Worm (Caenorhabditis elegans) whole organism, L1 larva: ENCODE measurements around the gene mtg-1.

Source experiments
- C04F5.9 ChIP-seq: sonication (generic microtip); optimal IDR thresholded peaks from 2 replicates; lab custom pipeline; 2016; ENCODE audit warnings: missing genetic modification characterization, missing compliant biosample characterization
- C16A3.4 ChIP-seq: fragments of 150-350 bp; optimal IDR thresholded peaks from 2 replicates; lab custom pipeline; 2014; ENCODE audit warnings: missing biosample characterization, missing genetic modification characterization
- F16B12.6 ChIP-seq: fragments of 150-350 bp; optimal IDR thresholded peaks from 2 replicates; lab custom pipeline; 2014; ENCODE audit warnings: missing biosample characterization, missing genetic modification characterization
- Y116A8C.19 ChIP-seq: sonication (generic microtip); optimal IDR thresholded peaks from 2 replicates; lab custom pipeline; 2016; ENCODE audit warnings: missing compliant biosample characterization, missing genetic modification characterization, borderline replicate concordance
- aha-1 ChIP-seq: fragments of 150-350 bp; optimal IDR thresholded peaks from 2 replicates; lab custom pipeline; 2014; ENCODE audit warnings: missing biosample characterization, missing genetic modification characterization
- ceh-63 ChIP-seq: fragments of 200-800 bp; sonication (Bioruptor generic); optimal IDR thresholded peaks from 2 replicates; lab custom pipeline; 2018; ENCODE audit warnings: mild to moderate bottlenecking, missing genetic modification characterization, missing compliant biosample characterization
- ceh-8 ChIP-seq: fragments of 200-800 bp; sonication (Bioruptor generic); optimal IDR thresholded peaks from 2 replicates; lab custom pipeline; 2018; ENCODE audit warnings: mild to moderate bottlenecking, missing genetic modification characterization, moderate library complexity, missing compliant biosample characterization
- dsc-1 ChIP-seq: sonication (generic microtip); optimal IDR thresholded peaks from 2 replicates; lab custom pipeline; 2016; ENCODE audit warnings: mild to moderate bottlenecking, missing genetic modification characterization, missing compliant biosample characterization
- efl-1 ChIP-seq, 4 experiments: fragments of 150-350 bp; optimal IDR thresholded peaks in 3 of 4; peaks in 1 of 4; 1 replicate in 1 of 4; 2 replicates in 3 of 4; lab custom pipeline; 2014; ENCODE audit warnings: missing biosample characterization in 2 of 4, missing genetic modification characterization in 2 of 4, missing genetic modification reagents in 2 of 4
- elt-2 ChIP-seq: sonication (generic microtip); optimal IDR thresholded peaks from 2 replicates; lab custom pipeline; 2016; ENCODE audit warnings: missing genetic modification characterization, mild to moderate bottlenecking, inconsistent platforms, missing compliant biosample characterization, missing genetic modification reagents
- elt-3 ChIP-seq, 6 experiments: fragments of 150-350 bp in 1 of 6; sonication (generic microtip); optimal IDR thresholded peaks; 2 replicates each; lab custom pipeline; 2017 to 2018; ENCODE audit warnings: missing biosample characterization in 6 of 6, missing genetic modification characterization in 6 of 6, inconsistent platforms in 1 of 6
- fkh-10 ChIP-seq: sonication (generic microtip); optimal IDR thresholded peaks from 2 replicates; lab custom pipeline; 2017; ENCODE audit warnings: missing biosample characterization, missing genetic modification reagents, missing genetic modification characterization
- fkh-8 ChIP-seq: sonication (generic microtip); optimal IDR thresholded peaks from 2 replicates; lab custom pipeline; 2016; ENCODE audit warnings: mild to moderate bottlenecking, missing genetic modification characterization, missing compliant biosample characterization
- grh-1 ChIP-seq: fragments of 200-800 bp; sonication (Bioruptor generic); IDR thresholded peaks from 2 replicates; pipeline ENCODE4 v1.3.6; 2022; ENCODE audit warnings: missing genetic modification reagents, missing genetic modification characterization, missing compliant biosample characterization
- hlh-17 ChIP-seq: fragments of 200-800 bp; sonication (Bioruptor generic); optimal IDR thresholded peaks from 2 replicates; lab custom pipeline; 2018; ENCODE audit warnings: missing genetic modification characterization, mild to moderate bottlenecking, missing compliant biosample characterization, moderate library complexity, borderline replicate concordance
- irx-1 ChIP-seq: sonication (generic microtip); optimal IDR thresholded peaks from 2 replicates; lab custom pipeline; 2016; ENCODE audit warnings: missing genetic modification characterization, missing compliant biosample characterization
- isw-1 ChIP-seq: fragments of 200-800 bp; sonication (Bioruptor generic); IDR thresholded peaks from 2 replicates; pipeline ENCODE4 v1.3.6; 2022; ENCODE audit warnings: missing genetic modification characterization, missing compliant biosample characterization
- lin-13 ChIP-seq: fragments of 150-350 bp; optimal IDR thresholded peaks from 2 replicates; lab custom pipeline; 2014; ENCODE audit warnings: missing biosample characterization, missing genetic modification reagents, missing genetic modification characterization
- lin-14 ChIP-seq: fragments of 200-800 bp; sonication (Bioruptor generic); optimal IDR thresholded peaks from 2 replicates; lab custom pipeline; 2018; ENCODE audit warnings: mild to moderate bottlenecking, missing genetic modification characterization, moderate library complexity, missing compliant biosample characterization
- lin-15B ChIP-seq: fragments of 150-350 bp; sonication (generic microtip); optimal IDR thresholded peaks from 3 replicates; lab custom pipeline; 2014; ENCODE audit warnings: missing biosample characterization, missing genetic modification characterization
- lin-39 ChIP-seq: fragments of 150-350 bp; optimal IDR thresholded peaks from 2 replicates; lab custom pipeline; 2014; ENCODE audit warnings: missing biosample characterization, missing genetic modification reagents, missing genetic modification characterization
- mdl-1 ChIP-seq, 2 experiments: fragments of 150-350 bp; optimal IDR thresholded peaks; 2 replicates each; lab custom pipeline; 2014 to 2017; ENCODE audit warnings: missing biosample characterization in 2 of 2, missing genetic modification characterization in 2 of 2, inconsistent platforms in 1 of 2
- nhr-20 ChIP-seq: sonication (generic microtip); optimal IDR thresholded peaks from 2 replicates; lab custom pipeline; 2016; ENCODE audit warnings: mild to moderate bottlenecking, missing genetic modification characterization, missing compliant biosample characterization
- nhr-28 ChIP-seq: fragments of 150-350 bp; optimal IDR thresholded peaks from 2 replicates; lab custom pipeline; 2014; ENCODE audit warnings: missing biosample characterization, missing genetic modification characterization
- nhr-77 ChIP-seq: fragments of 150-350 bp; optimal IDR thresholded peaks from 2 replicates; lab custom pipeline; 2014; ENCODE audit warnings: missing biosample characterization, missing genetic modification characterization
- nhr-85 ChIP-seq: sonication (generic microtip); peaks from one replicate; lab custom pipeline; 2016; ENCODE audit warnings: missing genetic modification characterization, inconsistent platforms, missing compliant biosample characterization
- nhr-90 ChIP-seq: sonication (generic microtip); optimal IDR thresholded peaks from 2 replicates; lab custom pipeline; 2016; ENCODE audit warnings: mild to moderate bottlenecking, missing genetic modification characterization, missing compliant biosample characterization; ENCODE audit not compliant: poor library complexity
- pqm-1 ChIP-seq: sonication (generic microtip); optimal IDR thresholded peaks from 3 replicates; lab custom pipeline; 2017; ENCODE audit warnings: missing biosample characterization, missing genetic modification characterization
- rnt-1 ChIP-seq: sonication (generic microtip); optimal IDR thresholded peaks from 2 replicates; lab custom pipeline; 2016; ENCODE audit warnings: mild to moderate bottlenecking, missing genetic modification characterization, moderate library complexity, missing compliant biosample characterization
- skn-1 ChIP-seq: fragments of 150-350 bp; optimal IDR thresholded peaks from 2 replicates; lab custom pipeline; 2014; ENCODE audit warnings: missing biosample characterization, missing genetic modification characterization
- sox-4 ChIP-seq: sonication (generic microtip); optimal IDR thresholded peaks from 2 replicates; lab custom pipeline; 2016; ENCODE audit warnings: missing genetic modification characterization, missing compliant biosample characterization
- sptf-1 ChIP-seq: fragments of 150-350 bp; optimal IDR thresholded peaks from 2 replicates; lab custom pipeline; 2014; ENCODE audit warnings: missing biosample characterization, missing genetic modification characterization
- swsn-7 ChIP-seq: sonication (generic microtip); optimal IDR thresholded peaks from 2 replicates; lab custom pipeline; 2016; ENCODE audit warnings: missing genetic modification characterization, missing compliant biosample characterization
- tbx-2 ChIP-seq: sonication (generic microtip); optimal IDR thresholded peaks from 2 replicates; lab custom pipeline; 2016; ENCODE audit warnings: missing genetic modification characterization, missing compliant biosample characterization
- tlp-1 ChIP-seq: fragments of 150-350 bp; optimal IDR thresholded peaks from 2 replicates; lab custom pipeline; 2014; ENCODE audit warnings: missing biosample characterization, missing genetic modification characterization
- unc-130 ChIP-seq: fragments of 150-350 bp; optimal IDR thresholded peaks from 2 replicates; lab custom pipeline; 2017; ENCODE audit warnings: missing biosample characterization, missing genetic modification characterization, inconsistent platforms
- unc-30 ChIP-seq: sonication (generic microtip); optimal IDR thresholded peaks from 2 replicates; lab custom pipeline; 2017; ENCODE audit warnings: missing biosample characterization, missing genetic modification characterization
- unc-86 ChIP-seq: sonication (generic microtip); optimal IDR thresholded peaks from 2 replicates; lab custom pipeline; 2016; ENCODE audit warnings: missing genetic modification characterization, missing compliant biosample characterization
- vab-15 ChIP-seq: sonication (generic microtip); optimal IDR thresholded peaks from 2 replicates; lab custom pipeline; 2017; ENCODE audit warnings: missing genotype, mild to moderate bottlenecking, missing genetic modification characterization, missing compliant biosample characterization
- xbp-1 ChIP-seq: sonication (generic microtip); optimal IDR thresholded peaks from 2 replicates; lab custom pipeline; 2016; ENCODE audit warnings: missing genetic modification characterization, missing compliant biosample characterization
- zip-4 ChIP-seq: fragments of 200-800 bp; sonication (Bioruptor generic); optimal IDR thresholded peaks from 2 replicates; lab custom pipeline; 2018; ENCODE audit warnings: mild to moderate bottlenecking, missing genetic modification characterization, moderate library complexity, missing compliant biosample characterization
- ztf-11 ChIP-seq, 2 experiments: sonication (generic microtip); optimal IDR thresholded peaks; 2 replicates each; lab custom pipeline; 2016 to 2017; ENCODE audit warnings: missing genetic modification characterization in 2 of 2, missing biosample characterization in 1 of 2, missing compliant biosample characterization in 1 of 2

The mtg-1 gene

DNA sequence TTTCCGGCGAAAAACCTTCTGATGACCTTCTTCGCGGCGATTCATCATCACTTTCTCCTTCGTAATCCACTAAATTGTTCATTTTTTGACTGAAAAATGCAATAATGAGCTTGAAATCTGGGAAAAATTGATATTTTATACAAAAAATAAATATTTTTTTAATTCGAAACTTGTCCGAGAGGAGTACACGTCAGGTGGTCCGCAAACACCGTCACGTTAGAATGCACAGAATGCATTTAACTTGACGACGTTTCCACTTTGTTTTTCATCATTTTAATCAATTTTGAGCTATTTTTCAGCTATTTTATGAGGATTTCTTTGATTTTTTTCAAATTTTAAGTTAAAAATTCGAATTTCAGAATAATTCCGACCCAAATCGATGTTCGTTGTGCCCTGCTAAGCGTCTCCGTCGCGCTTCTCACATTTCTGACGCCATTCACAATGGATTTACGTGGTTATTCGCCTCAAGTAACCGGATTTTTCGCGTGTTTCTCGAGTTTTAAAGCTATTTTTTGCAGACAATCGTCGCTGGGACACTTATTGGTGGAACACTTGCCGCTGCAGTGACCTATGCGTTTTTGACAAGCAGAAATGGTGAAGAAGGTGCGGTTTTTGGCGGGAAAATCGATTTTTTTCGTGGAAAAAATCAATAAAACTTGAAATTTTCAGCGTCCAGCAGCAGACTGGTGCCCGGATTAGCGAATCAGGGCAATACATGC is 25.0 kb downstream of the mtg-1 start, which contains the start of the genes eelo-1 and Y67D2.2 (continued):
- TF ChIP-seq zip-4 (peak; percentile 24), ztf-11 (tag; optimal IDR thresholded peaks at IDR 0.05; lab: Kevin White, UChicago) (peak in 1 of 2 experiments; percentile 65), fkh-10 (GFP tag; lab: Kevin White, UChicago) (no peak), skn-1 (tag; lab: Kevin White, UChicago) (peak; percentile 24), mdl-1 (tag; optimal IDR thresholded peaks at IDR 0.05; lab: Kevin White, UChicago) (no peak), nhr-85 (tag; lab: Kevin White, UChicago) (peak; percentile 59), lin-15B (tag; lab: Kevin White, UChicago) (peak; percentile 50), unc-130 (tag; lab: Kevin White, UChicago) (peak; percentile 72), sox-4 (tag; lab: Kevin White, UChicago) (peak; percentile 53), xbp-1 (tag; lab: Kevin White, UChicago) (peak; percentile 81), F16B12.6 (peak; percentile 98), rnt-1 (tag; lab: Kevin White, UChicago) (peak; percentile 76), isw-1 (GFP tag; lab: Robert Waterston, UW) (peak; percentile 57), irx-1 (tag; lab: Kevin White, UChicago) (peak; percentile 70), tlp-1 (tag; lab: Kevin White, UChicago) (no peak), ceh-8 (GFP tag; lab: Kevin White, UChicago) (peak; percentile 59), C16A3.4 (tag; lab: Kevin White, UChicago) (peak; percentile 16), sptf-1 (tag; lab: Kevin White, UChicago) (no peak), efl-1 (optimal IDR thresholded peaks at IDR 0.05; lab: Kevin White, UChicago) (peak; percentile 55 to 80), efl-1 (GFP tag; optimal IDR thresholded peaks at IDR 0.05 in 1 of 2; lab: Kevin White, UChicago) (peak; percentile 74 to 97), lin-14 (GFP tag; lab: Kevin White, UChicago) (peak; percentile 54), dsc-1 (tag; lab: Kevin White, UChicago) (peak; percentile 81), aha-1 (no peak), C04F5.9 (tag; lab: Kevin White, UChicago) (peak; percentile 49)

DNA sequence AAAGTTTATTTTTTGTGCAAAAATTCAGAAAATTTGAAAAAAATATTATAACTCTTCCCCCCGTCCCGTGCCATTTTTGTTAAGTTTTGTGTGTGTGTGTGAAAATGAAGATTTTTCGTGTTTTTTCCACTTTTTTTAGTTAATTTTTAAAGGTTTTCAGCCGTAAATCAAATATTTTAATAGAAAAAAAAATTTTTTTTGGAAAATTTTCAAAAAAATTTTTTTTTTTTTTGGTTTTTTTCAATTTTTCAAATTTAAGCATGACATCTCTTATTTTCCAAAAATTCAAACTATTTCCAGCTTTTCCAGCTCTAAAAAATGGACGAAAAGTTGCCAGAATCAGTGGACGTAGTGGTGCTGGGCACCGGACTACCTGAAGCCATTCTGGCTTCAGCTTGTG is 36.4 kb downstream of the mtg-1 start, which contains the start of gene rep-1:
TSS of gene rep-1 (plus strand) at position 301 of the 400 bp plus-strand sequence.
- TF ChIP-seq ceh-63 (GFP tag; lab: Kevin White, UChicago): no peak
- TF ChIP-seq fkh-8 (tag; lab: Kevin White, UChicago): no peak
- TF ChIP-seq tbx-2 (tag; lab: Kevin White, UChicago): no peak
- no peak for TF ChIP-seq vab-15 (tag; lab: Kevin White, UChicago)
- no peak for TF ChIP-seq grh-1 (GFP tag; lab: Robert Waterston, UW)
- no peak for TF ChIP-seq hlh-17 (GFP tag; lab: Kevin White, UChicago)
- TF ChIP-seq elt-2 (tag; lab: Kevin White, UChicago): no peak
- no peak for TF ChIP-seq elt-3 (tag; optimal IDR thresholded peaks at IDR 0.05; lab: Kevin White, UChicago)

DNA sequence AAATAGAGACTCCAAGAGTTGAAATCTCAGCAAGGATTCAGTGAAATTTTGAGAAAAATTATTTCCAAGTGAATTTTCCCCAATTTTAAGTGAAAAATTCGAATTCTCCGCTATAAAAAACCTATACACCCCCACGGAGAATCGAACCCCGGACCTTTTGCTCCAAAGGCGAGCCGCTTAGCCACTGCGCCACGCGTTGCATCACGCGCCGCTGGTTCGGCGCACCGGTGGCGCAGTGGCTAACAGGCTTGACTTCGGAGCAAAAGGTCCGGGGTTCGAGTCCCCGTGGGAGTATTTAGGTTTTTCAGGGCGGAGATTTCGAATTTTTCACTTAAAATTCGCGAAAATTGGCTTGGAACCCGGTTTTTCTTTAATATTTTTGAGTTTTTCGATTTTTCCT is 42.1 kb downstream of the mtg-1 start:
- TF ChIP-seq hlh-17 (GFP tag; lab: Kevin White, UChicago) (no peak), unc-30 (tag; lab: Kevin White, UChicago) (no peak), lin-39 (no peak), fkh-8 (tag; lab: Kevin White, UChicago) (no peak), lin-13 (GFP tag; lab: Kevin White, UChicago) (no peak), sptf-1 (tag; lab: Kevin White, UChicago) (no peak), unc-86 (tag; lab: Kevin White, UChicago) (no peak), Y116A8C.19 (tag; lab: Kevin White, UChicago) (no peak), swsn-7 (tag; lab: Kevin White, UChicago) (no peak), C04F5.9 (tag; lab: Kevin White, UChicago) (no peak), nhr-77 (no peak), lin-15B (tag; lab: Kevin White, UChicago) (no peak), nhr-28 (tag; lab: Kevin White, UChicago) (no peak), nhr-90 (no peak), unc-130 (tag; lab: Kevin White, UChicago) (no peak), pqm-1 (no peak), nhr-20 (tag; lab: Kevin White, UChicago) (no peak)
- TF ChIP-seq, all 84 proteins: peak for 0
